Fruit fly (Drosophila melanogaster) whole organism, pupa: ENCODE results near the gene CG1092.

Experiments
- CG10348 ChIP-seq: fragments of 200-800 bp; sonication (Bioruptor generic); IDR thresholded peaks from 2 replicates; pipeline ENCODE4 v1.3.6; 2022; ENCODE audit warnings: missing biosample characterization, missing genetic modification characterization
- CG12605 ChIP-seq: fragments of 200-800 bp; sonication (Bioruptor generic); IDR thresholded peaks from 2 replicates; pipeline ENCODE4 v1.3.6; 2022; ENCODE audit warnings: missing biosample characterization, missing genetic modification characterization
- CG13204 ChIP-seq: fragments of 200-800 bp; sonication (Bioruptor generic); optimal IDR thresholded peaks from 2 replicates; lab custom pipeline; 2018; ENCODE audit warnings: missing biosample characterization, mild to moderate bottlenecking, missing genetic modification characterization, moderate library complexity
- CG14655 ChIP-seq: fragments of 200-800 bp; sonication (Bioruptor generic); optimal IDR thresholded peaks from 3 replicates; lab custom pipeline; 2017; ENCODE audit warnings: mild to moderate bottlenecking, missing biosample characterization, missing genetic modification reagents, missing genetic modification characterization
- CG17806 ChIP-seq: fragments of 200-800 bp; sonication (Bioruptor generic); optimal IDR thresholded peaks from 2 replicates; lab custom pipeline; 2018; ENCODE audit warnings: missing biosample characterization, mild to moderate bottlenecking, missing genetic modification characterization, moderate library complexity
- CG8159 ChIP-seq: fragments of 200-800 bp; sonication (Bioruptor generic); optimal IDR thresholded peaks from 3 replicates; lab custom pipeline; 2018; ENCODE audit warnings: missing biosample characterization, mild to moderate bottlenecking, missing genetic modification characterization, moderate library complexity
- EcR ChIP-seq: fragments of 200-800 bp; sonication (Bioruptor generic); optimal IDR thresholded peaks from 3 replicates; lab custom pipeline; 2019; ENCODE audit warnings: missing biosample characterization, missing genetic modification characterization, mild to moderate bottlenecking, moderate library complexity, missing genetic modification reagents
- Pif1A ChIP-seq: fragments of 200-800 bp; sonication (Bioruptor generic); optimal IDR thresholded peaks from 3 replicates; lab custom pipeline; 2016; ENCODE audit warnings: missing biosample characterization, missing genetic modification characterization
- Pif1B ChIP-seq: fragments of 200-800 bp; sonication (Bioruptor generic); optimal IDR thresholded peaks from 3 replicates; lab custom pipeline; 2016; ENCODE audit warnings: missing biosample characterization, missing genetic modification characterization
- fd96Ca ChIP-seq: fragments of 200-800 bp; sonication (Bioruptor generic); IDR thresholded peaks from 3 replicates; pipeline ENCODE4 v1.3.6; 2022; ENCODE audit warnings: missing biosample characterization, missing genetic modification characterization

DNA sequence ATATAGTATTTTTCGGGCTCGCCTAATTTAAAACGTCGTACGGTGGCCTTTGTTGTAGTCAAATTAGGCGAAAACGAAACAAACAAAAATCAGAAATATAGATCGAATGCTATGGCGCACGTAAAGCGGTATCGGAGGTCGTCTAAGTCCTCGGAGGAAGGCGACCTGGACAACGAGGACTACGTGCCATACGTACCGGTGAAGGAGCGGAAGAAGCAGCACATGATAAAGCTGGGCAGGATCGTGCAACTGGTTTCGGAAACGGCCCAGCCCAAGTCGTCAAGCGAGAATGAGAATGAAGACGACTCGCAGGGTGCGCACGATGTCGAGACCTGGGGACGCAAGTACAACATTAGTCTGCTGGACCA lies 33.6 kb upstream of the CG1092 start, which contains the start of gene abs:
- TF ChIP-seq CG13204 (GFP tag; lab: Kevin White, UChicago), result no peak
- TF ChIP-seq CG14655 (GFP tag; lab: Kevin White, UChicago), result no peak
- no peak for TF ChIP-seq Pif1A
- TF ChIP-seq EcR, result no peak
- TF ChIP-seq fd96Ca, result no peak
- TF ChIP-seq CG10348 (GFP tag; lab: Robert Waterston, UW), result no peak
- no peak for TF ChIP-seq Pif1B (GFP tag; lab: Kevin White, UChicago)
- TF ChIP-seq CG12605 (GFP tag; lab: Robert Waterston, UW), result no peak
- TF ChIP-seq CG8159 (tag; lab: Kevin White, UChicago), result no peak
- TF ChIP-seq CG17806 (tag; lab: Kevin White, UChicago), result no peak
